Worm (Caenorhabditis elegans) whole organism, L1 larva: ENCODE measurements around the gene cpsf-3.

Experiments
- aly-2 ChIP-seq: fragments of 150-350 bp; optimal IDR thresholded peaks from 2 replicates; lab custom pipeline; 2014; ENCODE audit warnings: missing biosample characterization, missing genetic modification characterization
- ces-1 ChIP-seq: fragments of 150-350 bp; optimal IDR thresholded peaks from 2 replicates; lab custom pipeline; 2014; ENCODE audit warnings: missing biosample characterization, missing genetic modification reagents, missing genetic modification characterization
- efl-1 ChIP-seq, 4 experiments: fragments of 150-350 bp; optimal IDR thresholded peaks in 3 of 4; peaks in 1 of 4; 1 replicate in 1 of 4; 2 replicates in 3 of 4; lab custom pipeline; 2014; ENCODE audit warnings: missing biosample characterization in 2 of 4, missing genetic modification characterization in 2 of 4, missing genetic modification reagents in 2 of 4
- elt-2 ChIP-seq: sonication (generic microtip); optimal IDR thresholded peaks from 2 replicates; lab custom pipeline; 2016; ENCODE audit warnings: missing genetic modification characterization, mild to moderate bottlenecking, inconsistent platforms, missing compliant biosample characterization, missing genetic modification reagents
- lin-13 ChIP-seq: fragments of 150-350 bp; optimal IDR thresholded peaks from 2 replicates; lab custom pipeline; 2014; ENCODE audit warnings: missing biosample characterization, missing genetic modification reagents, missing genetic modification characterization
- nhr-11 ChIP-seq: fragments of 150-350 bp; optimal IDR thresholded peaks from 2 replicates; lab custom pipeline; 2014; ENCODE audit warnings: missing biosample characterization, missing genetic modification characterization
- nhr-28 ChIP-seq: fragments of 150-350 bp; optimal IDR thresholded peaks from 2 replicates; lab custom pipeline; 2014; ENCODE audit warnings: missing biosample characterization, missing genetic modification characterization
- snpc-4 ChIP-seq: fragments of 150-350 bp; optimal IDR thresholded peaks from 2 replicates; lab custom pipeline; 2014; ENCODE audit warnings: missing biosample characterization, missing genetic modification characterization
- sox-4 ChIP-seq: sonication (generic microtip); optimal IDR thresholded peaks from 2 replicates; lab custom pipeline; 2016; ENCODE audit warnings: missing genetic modification characterization, missing compliant biosample characterization
- sup-37 ChIP-seq: fragments of 200-800 bp; sonication (Bioruptor generic); optimal IDR thresholded peaks from 2 replicates; lab custom pipeline; 2018; ENCODE audit warnings: mild to moderate bottlenecking, missing genetic modification characterization, missing compliant biosample characterization
- unc-62 ChIP-seq: fragments of 150-350 bp; optimal IDR thresholded peaks from 2 replicates; lab custom pipeline; 2014; ENCODE audit warnings: missing biosample characterization, missing genetic modification reagents, missing genetic modification characterization
- zag-1 ChIP-seq: fragments of 150-350 bp; optimal IDR thresholded peaks from 2 replicates; lab custom pipeline; 2014; ENCODE audit warnings: missing biosample characterization, missing genetic modification characterization
- zip-4 ChIP-seq: fragments of 200-800 bp; sonication (Bioruptor generic); optimal IDR thresholded peaks from 2 replicates; lab custom pipeline; 2018; ENCODE audit warnings: mild to moderate bottlenecking, missing genetic modification characterization, moderate library complexity, missing compliant biosample characterization

DNA sequence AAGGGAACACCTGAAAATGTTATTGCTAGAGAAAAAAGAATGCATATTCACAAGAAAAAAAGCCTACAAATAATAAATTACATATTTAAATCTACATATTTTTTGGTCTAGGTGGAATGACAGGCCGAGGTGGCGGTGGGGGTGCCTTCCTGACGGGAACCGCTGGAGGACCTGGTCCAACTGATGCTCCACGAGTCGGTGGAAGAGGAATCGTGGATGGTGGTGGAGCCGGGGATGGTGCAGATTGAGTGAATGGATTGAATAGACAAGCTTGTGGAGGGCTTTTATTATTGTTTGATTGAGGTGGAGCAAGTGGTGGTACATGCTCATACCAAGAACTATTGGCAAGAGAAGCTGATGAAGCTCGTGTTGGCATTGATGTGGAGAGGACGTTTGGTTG is 20.9 kb downstream of the cpsf-3 start:
- TF ChIP-seq snpc-4 (tag; lab: Kevin White, UChicago) (no peak), nhr-11 (tag; lab: Kevin White, UChicago) (no peak), efl-1 (optimal IDR thresholded peaks at IDR 0.05; lab: Kevin White, UChicago) (no peak), efl-1 (GFP tag; optimal IDR thresholded peaks at IDR 0.05 in 1 of 2; lab: Kevin White, UChicago) (no peak), elt-2 (no peak), unc-62 (GFP tag; lab: Kevin White, UChicago) (no peak), zip-4 (GFP tag; lab: Kevin White, UChicago) (no peak), lin-13 (GFP tag; lab: Kevin White, UChicago) (no peak), aly-2 (tag; lab: Kevin White, UChicago) (no peak), ces-1 (GFP tag; lab: Kevin White, UChicago) (no peak), zag-1 (tag; lab: Kevin White, UChicago) (no peak), nhr-28 (tag; lab: Kevin White, UChicago) (no peak), sup-37 (GFP tag; lab: Kevin White, UChicago) (no peak), sox-4 (tag; lab: Kevin White, UChicago) (no peak)
